Worm (Caenorhabditis elegans): ENCODE data around the gene nhr-60.
"Not testable (repeated sequence)": the region's sequence is repeated elsewhere in the genome, so short reads cannot be mapped to it uniquely, and the experiment has no call there.

Gene nhr-60

ce11 chrV:15748343-15748742, 24.7 kb downstream of the nhr-60 start, which contains the start of gene T23D5.8:
Gene T23D5.8, minus strand, starts transcription at chrV:15748443.
- not testable (repeated sequence) for TF ChIP-seq nhr-11, nhr-129, lin-11 (tag; optimal IDR thresholded peaks at IDR 0.05)

- TF ChIP-seq ztf-1 (GFP tag; conservative IDR thresholded peaks at IDR 0.05); unc-62 (GFP tag; optimal IDR thresholded peaks at IDR 0.05); nhr-25 (tag; optimal IDR thresholded peaks at IDR 0.05): not testable (repeated sequence)
Measured at ce11 chrV:15744366-15744765, 28.7 kb downstream of the nhr-60 start, which contains the start of gene str-19. Gene str-19, minus strand, starts transcription at chrV:15744466.

- no peak for TF ChIP-seq ceh-16 (tag; optimal IDR thresholded peaks at IDR 0.05)
- no peak for TF ChIP-seq ama-1 (optimal IDR thresholded peaks at IDR 0.05)
- TF ChIP-seq mdl-1 (tag; optimal IDR thresholded peaks at IDR 0.05) = no peak
- TF ChIP-seq elt-3 (tag; optimal IDR thresholded peaks at IDR 0.05) = no peak
- TF ChIP-seq fos-1 (tag; optimal IDR thresholded peaks at IDR 0.05) = no peak
- no peak for TF ChIP-seq blmp-1 (tag; optimal IDR thresholded peaks at IDR 0.05; ENCODE audit: insufficient read depth)
- TF ChIP-seq dmd-4 (tag; optimal IDR thresholded peaks at IDR 0.05) = no peak
Measured at ce11 chrV:15741851-15742250, 31.2 kb downstream of the nhr-60 start, which contains the start of gene str-18. Gene str-18, minus strand, starts transcription at chrV:15741951.

- TF ChIP-seq nhr-21 (tag; optimal IDR thresholded peaks at IDR 0.05) = no peak
- TF ChIP-seq skn-1 (tag; optimal IDR thresholded peaks at IDR 0.05) = no peak
- TF ChIP-seq egl-27 (tag; optimal IDR thresholded peaks at IDR 0.05) = no peak
- TF ChIP-seq nhr-23 (tag; optimal IDR thresholded peaks at IDR 0.05) = no peak
- no peak for TF ChIP-seq sma-3 (GFP tag; optimal IDR thresholded peaks at IDR 0.05)
- TF ChIP-seq mbf-1 (tag; optimal IDR thresholded peaks at IDR 0.05) = no peak
- no peak for TF ChIP-seq lin-11 (tag; optimal IDR thresholded peaks at IDR 0.05)
- TF ChIP-seq gmeb-1 (tag; optimal IDR thresholded peaks at IDR 0.05) = no peak
- no peak for TF ChIP-seq unc-62 (GFP tag; optimal IDR thresholded peaks at IDR 0.05)
- TF ChIP-seq nhr-12 (tag; optimal IDR thresholded peaks at IDR 0.05) = no peak
- TF ChIP-seq mdl-1 (tag; optimal IDR thresholded peaks at IDR 0.05) = no peak
- TF ChIP-seq ztf-4 (tag; optimal IDR thresholded peaks at IDR 0.05) = no peak
- no peak for TF ChIP-seq lsy-2 (tag; optimal IDR thresholded peaks at IDR 0.05)
- TF ChIP-seq dmd-4 (tag; optimal IDR thresholded peaks at IDR 0.05) = no peak
- TF ChIP-seq crh-2 (tag; optimal IDR thresholded peaks at IDR 0.05) = no peak
- no peak for TF ChIP-seq ztf-11 (tag; optimal IDR thresholded peaks at IDR 0.05)
- no peak for TF ChIP-seq ceh-16 (tag; optimal IDR thresholded peaks at IDR 0.05)
- TF ChIP-seq R02D3.7 (tag; optimal IDR thresholded peaks at IDR 0.05) = no peak
- no peak for TF ChIP-seq F13H6.1 (tag; optimal IDR thresholded peaks at IDR 0.05)
- TF ChIP-seq alr-1 (tag; optimal IDR thresholded peaks at IDR 0.05) = no peak
Measured at ce11 chrV:15735720-15736119, 37.3 kb downstream of the nhr-60 start, which contains the start of gene str-27. Gene str-27, minus strand, starts transcription at chrV:15735820.

- no peak for TF ChIP-seq alr-1 (tag; optimal IDR thresholded peaks at IDR 0.05)
- no peak for TF ChIP-seq blmp-1 (tag; optimal IDR thresholded peaks at IDR 0.05; ENCODE audit: insufficient read depth)
- TF ChIP-seq aly-2 (tag; optimal IDR thresholded peaks at IDR 0.05) = no peak
- no peak for TF ChIP-seq F13H6.1 (tag; optimal IDR thresholded peaks at IDR 0.05)
- TF ChIP-seq skn-1 (tag; optimal IDR thresholded peaks at IDR 0.05) = no peak
- TF ChIP-seq sma-3 (GFP tag; optimal IDR thresholded peaks at IDR 0.05) = no peak
- no peak for TF ChIP-seq nhr-6 (tag; optimal IDR thresholded peaks at IDR 0.05)
- TF ChIP-seq peb-1 (tag; optimal IDR thresholded peaks at IDR 0.05) = no peak
- no peak for TF ChIP-seq lin-13 (GFP tag; optimal IDR thresholded peaks at IDR 0.05)
- no peak for TF ChIP-seq sem-4 (tag; optimal IDR thresholded peaks at IDR 0.05)
- TF ChIP-seq lin-11 (tag; optimal IDR thresholded peaks at IDR 0.05) = no peak
- TF ChIP-seq nhr-21 (tag; optimal IDR thresholded peaks at IDR 0.05) = no peak
Measured at ce11 chrV:15733568-15733967, 39.5 kb downstream of the nhr-60 start, which contains the start of gene T23D5.3. Gene T23D5.3, minus strand, starts transcription at chrV:15733668.

ce11 chrV:15733020-15733419, 40.0 kb downstream of the nhr-60 start:
- TF ChIP-seq sem-4 (tag; optimal IDR thresholded peaks at IDR 0.05) (no peak), sma-9 (GFP tag; optimal IDR thresholded peaks at IDR 0.05) (no peak), sma-9 (tag; optimal IDR thresholded peaks at IDR 0.05) (no peak), ztf-4 (tag; optimal IDR thresholded peaks at IDR 0.05) (no peak), sma-3 (GFP tag; optimal IDR thresholded peaks at IDR 0.05) (no peak), egl-27 (tag; optimal IDR thresholded peaks at IDR 0.05) (no peak), ceh-16 (tag; optimal IDR thresholded peaks at IDR 0.05) (no peak), mab-5 (tag; optimal IDR thresholded peaks at IDR 0.05) (no peak), ztf-11 (tag; optimal IDR thresholded peaks at IDR 0.05) (no peak), lin-13 (GFP tag; optimal IDR thresholded peaks at IDR 0.05) (no peak), aly-2 (tag; optimal IDR thresholded peaks at IDR 0.05) (no peak), elt-3 (tag; optimal IDR thresholded peaks at IDR 0.05) (no peak), alr-1 (tag; optimal IDR thresholded peaks at IDR 0.05) (no peak), unc-39 (tag; optimal IDR thresholded peaks at IDR 0.05) (no peak)
